Worm (Caenorhabditis elegans): ENCODE measurements around the gene ZK1086.2.

ZK1086.2 gene

DNA sequence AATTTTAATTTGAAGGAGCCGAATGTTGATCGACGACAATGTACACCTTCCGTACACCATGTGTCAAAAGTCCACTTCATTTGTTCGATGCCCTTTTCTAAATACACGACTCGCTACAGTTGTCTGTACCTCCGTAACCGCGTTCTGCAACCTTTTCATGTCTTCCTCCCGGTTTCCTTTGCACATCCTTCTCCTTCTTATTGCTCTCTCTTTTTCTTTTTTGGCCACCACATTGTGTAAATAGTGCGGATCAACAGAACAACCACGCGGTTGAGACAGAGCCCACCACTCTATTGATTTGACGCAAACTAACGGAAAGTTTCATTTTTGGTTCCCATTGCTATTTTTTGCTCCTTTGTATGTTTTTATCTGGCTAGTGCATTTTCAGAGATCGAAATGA is 50.1 kb downstream of the ZK1086.2 start:
- peak; percentile 26 for TF ChIP-seq nhr-71 (tag; optimal IDR thresholded peaks at IDR 0.05)
- no peak for TF ChIP-seq pax-3 (tag; optimal IDR thresholded peaks at IDR 0.05)
- peak; percentile 35 for TF ChIP-seq nhr-77 (tag; optimal IDR thresholded peaks at IDR 0.05)
- no peak for TF ChIP-seq lin-35 (GFP tag; optimal IDR thresholded peaks at IDR 0.05)
- TF ChIP-seq mdl-1 (tag; optimal IDR thresholded peaks at IDR 0.05), result peak in 1 of 2 experiments; percentile 32
- peak; percentile 52 for TF ChIP-seq lin-14 (GFP tag; optimal IDR thresholded peaks at IDR 0.05)

Measured in whole organism, L1 larva.